Fruit fly (Drosophila melanogaster): ENCODE measurements around the gene Spn27A.

dm6 chr2L:6692048-6692447 is 18.9 kb upstream of the Spn27A start:
- TF ChIP-seq CG16779 (tag; optimal IDR thresholded peaks at IDR 0.05) (no peak), Eip93F (GFP tag; optimal IDR thresholded peaks at IDR 0.05) (no peak), fd85E (GFP tag; optimal IDR thresholded peaks at IDR 0.05) (no peak), CG11294 (GFP tag; IDR thresholded peaks at IDR 0.05) (no peak), CG6792 (GFP tag; optimal IDR thresholded peaks at IDR 0.05) (no peak), CG3919 (GFP tag; optimal IDR thresholded peaks at IDR 0.05) (peak; percentile 14), CG10631 (GFP tag; optimal IDR thresholded peaks at IDR 0.05) (peak; percentile 36), Gug (GFP tag; IDR thresholded peaks at IDR 0.05) (no peak)
